Fruit fly (Drosophila melanogaster) whole organism, embryonic: ENCODE measurements around the gene Pdh.

Source experiments
- CG12155 ChIP-seq: fragments of 200-800 bp; sonication (Bioruptor generic); optimal IDR thresholded peaks from 3 replicates; lab custom pipeline; 2016; ENCODE audit warnings: missing biosample characterization, missing genetic modification characterization
- HLHmδ ChIP-seq: fragments of 200-800 bp; sonication (Bioruptor generic); optimal IDR thresholded peaks from 2 replicates; lab custom pipeline; 2018; ENCODE audit warnings: missing biosample characterization, mild to moderate bottlenecking, missing genetic modification characterization, moderate library complexity
- Rx ChIP-seq: fragments of 200-800 bp; sonication (Bioruptor generic); IDR thresholded peaks from 2 replicates; pipeline ENCODE4 v1.3.6; 2022; ENCODE audit warnings: missing biosample characterization, missing genetic modification characterization
- nmo ChIP-seq: fragments of 200-800 bp; sonication (Bioruptor generic); optimal IDR thresholded peaks from 2 replicates; lab custom pipeline; 2018; ENCODE audit warnings: missing biosample characterization, mild to moderate bottlenecking, missing genetic modification characterization, moderate library complexity
- salm ChIP-seq: fragments of 200-800 bp; sonication (Bioruptor generic); optimal IDR thresholded peaks from 2 replicates; lab custom pipeline; 2018; ENCODE audit warnings: missing biosample characterization, mild to moderate bottlenecking, missing genetic modification characterization
- tgo ChIP-seq: fragments of 200-800 bp; sonication (Bioruptor generic); IDR thresholded peaks from 3 replicates; pipeline ENCODE4 v1.3.6; 2022; ENCODE audit warnings: missing biosample characterization, missing genetic modification characterization

dm6 chr3L:16309972-16310371 is 44.1 kb downstream of the Pdh start:
- TF ChIP-seq nmo (no peak), Rx (GFP tag; lab: Robert Waterston, UW) (no peak), salm (tag; lab: Kevin White, UChicago) (no peak), tgo (GFP tag; lab: Robert Waterston, UW) (no peak; the same call in 2 of the 3 replicates), CG12155 (GFP tag; lab: Kevin White, UChicago) (no peak), HLHmδ (GFP tag; lab: Kevin White, UChicago) (no peak)
